Worm (Caenorhabditis elegans) whole organism, L4 larva: ENCODE results near the gene Y47A7.2.

Experiments used
- F10B5.3 ChIP-seq: sonication (generic microtip); optimal IDR thresholded peaks from 2 replicates; lab custom pipeline; 2016; ENCODE audit warnings: mild to moderate bottlenecking, missing genetic modification characterization, missing compliant biosample characterization
- T20F7.1 ChIP-seq: fragments of 200-800 bp; sonication (Bioruptor generic); optimal IDR thresholded peaks from 2 replicates; lab custom pipeline; 2018; ENCODE audit warnings: mild to moderate bottlenecking, missing genetic modification characterization, missing compliant biosample characterization
- T26A8.4 ChIP-seq: fragments of 200-800 bp; sonication (Bioruptor generic); IDR thresholded peaks from 2 replicates; pipeline ENCODE4 v1.3.6; 2022; ENCODE audit warnings: missing genetic modification characterization, missing compliant biosample characterization
- Y105C5A.15 ChIP-seq: fragments of 200-800 bp; sonication (Bioruptor generic); IDR thresholded peaks from 2 replicates; pipeline ENCODE4 v1.3.6; 2022; ENCODE audit warnings: missing genetic modification characterization, missing compliant biosample characterization
- Y5F2A.4 ChIP-seq: fragments of 200-800 bp; sonication (Bioruptor generic); optimal IDR thresholded peaks from 2 replicates; lab custom pipeline; 2018; ENCODE audit warnings: mild to moderate bottlenecking, missing genetic modification characterization, missing compliant biosample characterization
- ZK337.2 ChIP-seq: fragments of 200-800 bp; sonication (Bioruptor generic); IDR thresholded peaks from 2 replicates; pipeline ENCODE4 v1.3.6; 2022; ENCODE audit warnings: missing genetic modification reagents, missing genetic modification characterization, missing compliant biosample characterization
- ZK546.5 ChIP-seq, 2 experiments: sonication (generic microtip); optimal IDR thresholded peaks; 2 replicates each; lab custom pipeline; 2017; ENCODE audit warnings: missing biosample characterization in 2 of 2, missing genetic modification characterization in 2 of 2
- aha-1 ChIP-seq: fragments of 150-350 bp; peaks from one replicate; lab custom pipeline; 2014; ENCODE audit warnings: missing biosample characterization, missing genetic modification characterization
- arid-1 ChIP-seq: fragments of 200-800 bp; sonication (Bioruptor generic); conservative IDR thresholded peaks from 2 replicates; pipeline ENCODE4 v1.3.6; 2022; ENCODE audit warnings: missing genetic modification reagents, missing genetic modification characterization, missing compliant biosample characterization
- ceh-82 ChIP-seq: sonication (generic microtip); optimal IDR thresholded peaks from 2 replicates; lab custom pipeline; 2017; ENCODE audit warnings: missing biosample characterization, missing genetic modification characterization
- ces-1 ChIP-seq: fragments of 150-350 bp; sonication (generic microtip); optimal IDR thresholded peaks from 4 replicates; lab custom pipeline; 2014; ENCODE audit warnings: missing biosample characterization, missing genetic modification reagents, missing genetic modification characterization
- dmd-6 ChIP-seq: fragments of 200-800 bp; sonication (Bioruptor generic); IDR thresholded peaks from 2 replicates; pipeline ENCODE4 v1.3.6; 2022; ENCODE audit warnings: missing genetic modification reagents, missing genetic modification characterization, missing compliant biosample characterization
- dmd-9 ChIP-seq: fragments of 200-800 bp; sonication (Bioruptor generic); IDR thresholded peaks from 2 replicates; pipeline ENCODE4 v1.3.6; 2022; ENCODE audit warnings: missing genetic modification reagents, missing genetic modification characterization, missing compliant biosample characterization
- dve-1 ChIP-seq: sonication (generic microtip); optimal IDR thresholded peaks from 2 replicates; lab custom pipeline; 2017; ENCODE audit warnings: antibody characterized with exemption, mild to moderate bottlenecking, missing genetic modification characterization, missing compliant biosample characterization; ENCODE audit not compliant: insufficient read depth
- fos-1 ChIP-seq: fragments of 150-350 bp; optimal IDR thresholded peaks from 2 replicates; lab custom pipeline; 2014; ENCODE audit warnings: missing biosample characterization, missing genetic modification characterization
- hif-1 ChIP-seq, 2 experiments: sonication (generic microtip); optimal IDR thresholded peaks; 2 replicates each; lab custom pipeline; 2016 to 2017; ENCODE audit warnings: missing compliant biosample characterization in 2 of 2, missing genetic modification characterization in 2 of 2, missing genetic modification reagents in 2 of 2, missing genotype in 2 of 2, mild to moderate bottlenecking in 1 of 2
- hlh-11 ChIP-seq: fragments of 200-800 bp; sonication (Bioruptor generic); optimal IDR thresholded peaks from 2 replicates; lab custom pipeline; 2018; ENCODE audit warnings: mild to moderate bottlenecking, missing genetic modification characterization, missing compliant biosample characterization
- hmg-1.1 ChIP-seq: fragments of 200-800 bp; sonication (Bioruptor generic); IDR thresholded peaks from 2 replicates; pipeline ENCODE4 v1.3.6; 2022; ENCODE audit warnings: missing genetic modification reagents, missing genetic modification characterization, missing compliant biosample characterization
- lir-3 ChIP-seq: sonication (generic microtip); optimal IDR thresholded peaks from 2 replicates; lab custom pipeline; 2016; ENCODE audit warnings: mild to moderate bottlenecking, missing genetic modification characterization, missing compliant biosample characterization
- madf-9 ChIP-seq: fragments of 200-800 bp; sonication (Bioruptor generic); conservative IDR thresholded peaks from 2 replicates; pipeline ENCODE4 v1.3.6; 2022; ENCODE audit warnings: missing genetic modification reagents, missing genetic modification characterization, missing compliant biosample characterization
- mdl-1 ChIP-seq, 2 experiments: fragments of 150-350 bp in 1 of 2; sonication (generic microtip) in 1 of 2; optimal IDR thresholded peaks; 2 replicates each; lab custom pipeline; 2014 to 2017; ENCODE audit warnings: missing biosample characterization in 2 of 2, missing genetic modification characterization in 2 of 2
- nhr-10 ChIP-seq: fragments of 150-350 bp; optimal IDR thresholded peaks from 2 replicates; lab custom pipeline; 2014; ENCODE audit warnings: missing biosample characterization, missing genetic modification characterization
- nhr-237 ChIP-seq: sonication (generic microtip); optimal IDR thresholded peaks from 2 replicates; lab custom pipeline; 2017; ENCODE audit warnings: missing biosample characterization, missing genetic modification characterization
- nhr-28 ChIP-seq: fragments of 150-350 bp; optimal IDR thresholded peaks from 2 replicates; lab custom pipeline; 2014; ENCODE audit warnings: missing biosample characterization, missing genetic modification characterization
- nhr-76 ChIP-seq: fragments of 150-350 bp; optimal IDR thresholded peaks from 2 replicates; lab custom pipeline; 2014; ENCODE audit warnings: missing biosample characterization, missing genetic modification characterization
- php-3 ChIP-seq: fragments of 200-800 bp; sonication (Bioruptor generic); IDR thresholded peaks from 2 replicates; pipeline ENCODE4 v1.3.6; 2022; ENCODE audit warnings: missing genetic modification reagents, missing genetic modification characterization, missing compliant biosample characterization
- pqm-1 ChIP-seq: sonication (generic microtip); optimal IDR thresholded peaks from 2 replicates; lab custom pipeline; 2017; ENCODE audit warnings: missing biosample characterization, missing genetic modification characterization
- saeg-2 ChIP-seq: fragments of 200-800 bp; sonication (Bioruptor generic); IDR thresholded peaks from 2 replicates; pipeline ENCODE4 v1.3.6; 2022; ENCODE audit warnings: missing genetic modification reagents, missing genetic modification characterization, missing compliant biosample characterization
- sdz-12 ChIP-seq: fragments of 200-800 bp; sonication (Bioruptor generic); optimal IDR thresholded peaks from 2 replicates; lab custom pipeline; 2018; ENCODE audit warnings: mild to moderate bottlenecking, missing genetic modification characterization, missing compliant biosample characterization
- skn-1 ChIP-seq: fragments of 150-350 bp; optimal IDR thresholded peaks from 2 replicates; lab custom pipeline; 2014; ENCODE audit warnings: missing biosample characterization, missing genetic modification characterization
- snpc-1.2 ChIP-seq: fragments of 200-800 bp; sonication (Bioruptor generic); IDR thresholded peaks from 2 replicates; pipeline ENCODE4 v1.3.6; 2022; ENCODE audit warnings: missing genetic modification reagents, missing genetic modification characterization, missing compliant biosample characterization
- spr-1 ChIP-seq: sonication (generic microtip); optimal IDR thresholded peaks from 2 replicates; lab custom pipeline; 2016; ENCODE audit warnings: mild to moderate bottlenecking, missing genetic modification characterization, missing compliant biosample characterization
- tra-1 ChIP-seq: fragments of 200-800 bp; sonication (Bioruptor generic); IDR thresholded peaks from 2 replicates; pipeline ENCODE4 v1.3.6; 2022; ENCODE audit warnings: missing genetic modification reagents, missing genetic modification characterization, missing compliant biosample characterization
- unc-39 ChIP-seq: sonication (generic microtip); optimal IDR thresholded peaks from 2 replicates; lab custom pipeline; 2017; ENCODE audit warnings: missing biosample characterization, missing genetic modification characterization
- unc-62 ChIP-seq, 3 experiments: fragments of 150-350 bp in 1 of 3; sonication (generic microtip); optimal IDR thresholded peaks in 2 of 3; peaks in 1 of 3; 1 replicate in 1 of 3; 2 replicates in 2 of 3; lab custom pipeline; 2014 to 2017; ENCODE audit warnings: missing biosample characterization in 3 of 3, missing genetic modification characterization in 3 of 3, missing genetic modification reagents in 3 of 3, missing genotype in 1 of 3
- zfp-2 ChIP-seq: sonication (generic microtip); optimal IDR thresholded peaks from 2 replicates; lab custom pipeline; 2016; ENCODE audit warnings: mild to moderate bottlenecking, missing genetic modification characterization, missing compliant biosample characterization
- zip-2 ChIP-seq: fragments of 150-350 bp; optimal IDR thresholded peaks from 2 replicates; lab custom pipeline; 2014; ENCODE audit warnings: missing biosample characterization, missing genetic modification characterization
- ztf-11 ChIP-seq: fragments of 150-350 bp; optimal IDR thresholded peaks from 2 replicates; lab custom pipeline; 2014; ENCODE audit warnings: missing biosample characterization, missing genetic modification characterization
- ztf-7 ChIP-seq: fragments of 150-350 bp; optimal IDR thresholded peaks from 2 replicates; lab custom pipeline; 2014; ENCODE audit warnings: missing biosample characterization, missing genetic modification characterization

Y47A7.2 gene

DNA sequence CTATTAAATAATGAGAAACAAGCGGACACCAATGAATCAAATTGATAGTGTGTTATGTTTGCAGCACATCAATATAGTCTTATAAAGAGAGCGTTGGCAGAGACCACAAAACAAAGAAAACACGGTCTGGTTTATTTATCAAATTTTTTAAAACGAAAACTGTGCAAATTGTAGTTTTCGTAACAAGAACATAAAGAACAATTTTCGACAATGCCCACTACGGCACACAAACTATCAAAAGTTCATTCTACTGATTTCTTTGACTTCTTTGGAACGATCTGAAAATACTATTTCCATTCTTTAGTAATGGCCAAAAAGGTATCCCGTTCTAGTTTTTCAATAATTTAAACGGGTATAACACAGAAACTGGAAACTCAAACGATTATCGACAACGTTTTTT, 39.0 kb upstream of the Y47A7.2 start, which contains the start of gene cest-35.2:
Gene cest-35.2 (minus strand): TSS at position 101 of the 400 bp plus-strand sequence.
- TF ChIP-seq nhr-28 (tag; lab: Kevin White, UChicago) = peak; percentile 69
- TF ChIP-seq tra-1 = no peak

DNA sequence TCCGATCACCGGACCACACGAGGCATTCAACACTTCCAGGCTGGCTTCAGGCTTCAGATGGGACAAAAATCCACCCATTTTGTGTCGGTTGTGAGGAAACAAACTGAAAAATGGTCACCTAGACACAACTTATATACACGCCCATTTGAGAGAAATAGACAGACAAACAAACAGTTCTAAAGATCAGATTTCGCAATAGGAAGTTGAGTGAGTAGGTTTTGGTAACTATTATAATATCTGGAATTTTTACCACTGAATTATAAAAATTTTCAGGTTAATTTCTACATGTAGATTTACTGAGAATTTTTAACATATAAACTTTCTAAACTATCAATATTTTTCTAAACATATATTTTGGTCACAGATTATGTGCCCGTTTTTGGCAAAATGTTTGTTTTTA, 35.6 kb upstream of the Y47A7.2 start, which contains the start of gene cest-32:
Gene cest-32 (minus strand): TSS at position 115 of the 400 bp plus-strand sequence.
- TF ChIP-seq dve-1 (tag; lab: Kevin White, UChicago) (peak; percentile 2), sdz-12 (GFP tag; lab: Kevin White, UChicago) (no peak)

DNA sequence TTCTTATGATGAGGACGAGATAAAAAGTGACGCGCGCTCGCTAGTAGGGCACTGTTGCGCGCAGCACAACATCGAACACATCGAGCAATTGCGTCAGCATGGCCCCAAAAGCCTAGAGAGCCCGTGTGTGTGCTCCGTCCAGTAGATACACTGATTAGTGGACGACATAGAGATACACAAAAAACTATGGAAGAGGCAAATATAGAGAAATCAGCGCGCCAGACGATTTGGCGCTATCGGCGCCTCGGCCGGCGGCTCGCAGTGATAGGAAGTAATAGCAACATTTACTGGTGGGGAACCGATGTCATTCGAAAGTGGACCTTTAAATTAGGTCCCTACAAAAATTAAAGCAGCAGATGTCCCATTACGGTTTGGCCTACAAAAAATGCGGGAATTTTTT, 30.4 kb upstream of the Y47A7.2 start:
- TF ChIP-seq unc-62 (GFP tag; optimal IDR thresholded peaks at IDR 0.05 in 1 of 2; lab: Kevin White, UChicago) (peak in 1 of 2 experiments; percentile 85), unc-62 (tag; optimal IDR thresholded peaks at IDR 0.05; lab: Kevin White, UChicago) (no peak), hlh-11 (tag; lab: Kevin White, UChicago) (no peak), nhr-28 (tag; lab: Kevin White, UChicago) (peak; percentile 21), nhr-10 (tag; lab: Kevin White, UChicago) (no peak), ztf-7 (tag; lab: Kevin White, UChicago) (no peak), unc-39 (no peak), pqm-1 (no peak), arid-1 (GFP tag; lab: Robert Waterston, UW) (no peak)

DNA sequence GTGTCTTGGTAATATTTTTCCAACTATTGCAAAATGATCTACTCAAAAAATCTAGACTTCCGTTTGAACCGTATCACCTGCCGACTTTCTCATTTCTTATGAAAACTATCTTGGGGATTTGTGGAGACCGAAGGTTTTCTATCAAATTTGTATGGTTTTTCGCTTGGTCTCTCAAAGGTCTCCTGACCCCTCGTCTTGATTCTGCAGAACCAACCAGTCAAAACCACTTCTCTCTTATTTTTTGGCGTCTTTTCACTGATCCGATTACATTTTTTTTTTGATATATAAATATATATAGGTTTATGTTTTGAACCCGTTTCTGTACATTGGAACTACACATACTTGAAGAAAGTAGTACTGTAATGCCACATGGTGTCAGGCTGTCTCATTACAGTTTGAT, 27.5 kb upstream of the Y47A7.2 start:
- peak in 1 of 2 experiments; percentile 3 for TF ChIP-seq mdl-1 (tag; optimal IDR thresholded peaks at IDR 0.05; lab: Kevin White, UChicago)
- no peak for TF ChIP-seq tra-1

DNA sequence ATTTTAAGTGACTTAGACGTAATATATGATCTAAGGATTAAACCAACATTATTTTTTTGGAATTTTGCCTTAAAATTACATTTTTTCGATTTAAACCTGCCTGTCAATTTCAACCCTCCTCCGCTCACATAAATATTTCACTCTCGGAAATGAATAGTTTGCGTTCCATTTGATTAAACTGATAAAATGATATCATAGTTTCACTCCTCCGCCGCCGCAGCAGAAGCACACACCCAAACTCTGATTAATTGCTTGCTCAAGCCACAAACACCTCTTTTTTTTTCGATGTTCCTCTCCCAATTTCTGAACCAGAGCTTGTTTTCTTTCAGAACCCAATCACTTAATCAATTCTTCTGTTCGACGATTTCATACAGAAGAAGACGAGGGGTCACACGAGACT, 24.9 kb upstream of the Y47A7.2 start, which contains the start of gene Y49G5B.1:
Gene Y49G5B.1 (plus strand): TSS at position 324 of the 400 bp plus-strand sequence.
- TF ChIP-seq dmd-6 (peak; percentile 49), php-3 (GFP tag; lab: Robert Waterston, UW) (no peak), aha-1 (tag; lab: Kevin White, UChicago) (peak; percentile 87), snpc-1.2 (GFP tag; lab: Robert Waterston, UW) (no peak), spr-1 (tag; lab: Kevin White, UChicago) (no peak), hlh-11 (tag; lab: Kevin White, UChicago) (no peak), nhr-28 (tag; lab: Kevin White, UChicago) (peak; percentile 6), hif-1 (tag; optimal IDR thresholded peaks at IDR 0.05; lab: Kevin White, UChicago) (no peak), ZK546.5 (tag; optimal IDR thresholded peaks at IDR 0.05; lab: Kevin White, UChicago) (no peak), pqm-1 (peak; percentile 6), F10B5.3 (tag; lab: Kevin White, UChicago) (no peak)

DNA sequence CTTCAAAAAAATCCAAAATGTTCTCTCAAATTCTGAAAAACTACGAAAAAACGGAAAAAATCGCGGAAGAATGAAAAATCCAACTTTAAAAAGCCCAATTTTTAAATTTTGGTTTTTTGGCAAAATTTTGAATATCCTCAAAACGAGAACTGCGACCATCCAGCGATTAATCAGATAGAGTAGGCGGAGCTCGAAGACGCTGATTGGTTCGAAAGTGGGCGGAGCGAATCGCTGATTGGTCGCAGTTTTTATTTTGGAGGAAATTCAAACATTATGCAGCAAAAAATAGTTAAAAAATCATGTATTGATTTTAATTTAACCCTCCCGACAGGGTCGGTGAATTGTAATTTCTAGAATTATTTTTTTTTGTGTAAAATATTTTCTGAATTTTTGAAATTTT, 15.5 kb upstream of the Y47A7.2 start:
- TF ChIP-seq skn-1 (no peak), ztf-11 (no peak), madf-9 (GFP tag; lab: Robert Waterston, UW) (no peak), fos-1 (tag; lab: Kevin White, UChicago) (no peak), spr-1 (tag; lab: Kevin White, UChicago) (no peak), ceh-82 (tag; lab: Kevin White, UChicago) (no peak), Y105C5A.15 (no peak), nhr-76 (tag; lab: Kevin White, UChicago) (no peak), Y5F2A.4 (no peak), zfp-2 (tag; lab: Kevin White, UChicago) (no peak), T26A8.4 (GFP tag; lab: Robert Waterston, UW) (no peak), saeg-2 (GFP tag; lab: Robert Waterston, UW) (no peak), nhr-237 (tag; lab: Kevin White, UChicago) (no peak), ces-1 (GFP tag; lab: Kevin White, UChicago) (no peak), hmg-1.1 (GFP tag; lab: Robert Waterston, UW) (no peak), dmd-9 (GFP tag; lab: Robert Waterston, UW) (no peak), T20F7.1 (GFP tag; lab: Kevin White, UChicago) (no peak), ZK337.2 (GFP tag; lab: Robert Waterston, UW) (no peak), lir-3 (tag; lab: Kevin White, UChicago) (no peak), zip-2 (tag; lab: Kevin White, UChicago) (no peak)
